Worm (Caenorhabditis elegans) whole organism, late embryonic: ENCODE results near the gene txt-19.

Experiments used
- F13H6.1 ChIP-seq: sonication (generic microtip); optimal IDR thresholded peaks from 2 replicates; lab custom pipeline; 2016; ENCODE audit warnings: missing genetic modification characterization, missing compliant biosample characterization
- ceh-19 ChIP-seq: fragments of 200-800 bp; sonication (Bioruptor generic); optimal IDR thresholded peaks from 2 replicates; lab custom pipeline; 2018; ENCODE audit warnings: mild to moderate bottlenecking, missing genetic modification characterization, missing compliant biosample characterization
- ceh-22 ChIP-seq: sonication (generic microtip); optimal IDR thresholded peaks from 2 replicates; lab custom pipeline; 2017; ENCODE audit warnings: missing biosample characterization, missing genetic modification characterization
- ceh-48 ChIP-seq: sonication (generic microtip); optimal IDR thresholded peaks from 2 replicates; lab custom pipeline; 2016; ENCODE audit warnings: missing genetic modification characterization, inconsistent platforms, missing compliant biosample characterization
- dmd-4 ChIP-seq: sonication (generic microtip); optimal IDR thresholded peaks from 2 replicates; lab custom pipeline; 2016; ENCODE audit warnings: borderline replicate concordance, missing genetic modification characterization, missing compliant biosample characterization
- lin-11 ChIP-seq: fragments of 200-800 bp; sonication (Bioruptor generic); optimal IDR thresholded peaks from 2 replicates; lab custom pipeline; 2018; ENCODE audit warnings: mild to moderate bottlenecking, missing genetic modification characterization, missing compliant biosample characterization
- nfya-1 ChIP-seq: sonication (generic microtip); optimal IDR thresholded peaks from 2 replicates; lab custom pipeline; 2017; ENCODE audit warnings: missing genetic modification characterization, mild to moderate bottlenecking, missing compliant biosample characterization, antibody characterized with exemption, moderate library complexity
- pax-1 ChIP-seq: fragments of 150-350 bp; optimal IDR thresholded peaks from 2 replicates; lab custom pipeline; 2014; ENCODE audit warnings: missing biosample characterization, missing genetic modification characterization
- pqm-1 ChIP-seq: sonication (generic microtip); optimal IDR thresholded peaks from 2 replicates; lab custom pipeline; 2016; ENCODE audit warnings: missing genetic modification characterization, missing compliant biosample characterization
- pros-1 ChIP-seq: fragments of 150-350 bp; optimal IDR thresholded peaks from 2 replicates; lab custom pipeline; 2014; ENCODE audit warnings: missing biosample characterization, missing genetic modification reagents, missing genetic modification characterization
- tbx-2 ChIP-seq: sonication (generic microtip); optimal IDR thresholded peaks from 2 replicates; lab custom pipeline; 2016; ENCODE audit warnings: missing genetic modification characterization, missing compliant biosample characterization

- no peak for TF ChIP-seq pax-1
- TF ChIP-seq lin-11 (tag; lab: Kevin White, UChicago) = no peak
- no peak for TF ChIP-seq dmd-4
- no peak for TF ChIP-seq F13H6.1 (tag; lab: Kevin White, UChicago)
- TF ChIP-seq tbx-2 (tag; lab: Kevin White, UChicago) = no peak
- no peak for TF ChIP-seq pqm-1 (tag; lab: Kevin White, UChicago)
- TF ChIP-seq ceh-48 = no peak
- no peak for TF ChIP-seq ceh-19 (GFP tag; lab: Kevin White, UChicago)
- TF ChIP-seq ceh-22 = no peak
- no peak for TF ChIP-seq pros-1
- no peak for TF ChIP-seq nfya-1 (tag; lab: Kevin White, UChicago)
These were observed 46.5 kb downstream of the txt-19 start, which contains the start of gene K08D8.1 for ce11 chrIV:12892194-12892593.
